Worm (Caenorhabditis elegans): Measurements from ENCODE around the gene cdh-10.

Gene cdh-10

DNA sequence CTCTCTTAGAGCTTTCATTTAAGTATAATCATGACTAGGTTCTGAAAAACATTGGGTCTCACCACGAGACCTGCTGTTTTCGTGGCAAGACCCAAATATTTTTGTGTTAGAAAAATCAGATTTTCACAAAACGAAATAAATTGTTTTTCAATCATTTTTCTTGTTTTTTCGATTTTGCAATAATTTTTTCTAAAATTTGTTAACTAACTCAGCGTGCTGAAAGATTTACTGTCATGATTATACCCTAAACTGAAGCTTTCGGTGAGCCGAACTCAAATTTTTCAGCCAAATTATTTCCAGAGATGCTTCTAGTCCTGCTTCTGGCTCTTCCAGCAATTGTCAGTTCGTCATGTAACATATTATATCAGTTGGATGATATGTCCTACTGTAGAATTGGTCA is 18.8 kb upstream of the cdh-10 start, which contains the start of gene Y69A2AL.2:
Gene Y69A2AL.2, plus strand, starts transcription at position 301 of the 400 bp plus-strand sequence.
- TF ChIP-seq nfyb-1 (GFP tag; IDR thresholded peaks at IDR 0.05) (no peak), K12H6.12 (tag; optimal IDR thresholded peaks at IDR 0.05) (no peak), bed-2 (GFP tag; IDR thresholded peaks at IDR 0.05) (no peak), F23B12.7 (tag; optimal IDR thresholded peaks at IDR 0.05; ENCODE audit: insufficient read depth) (no peak)

DNA sequence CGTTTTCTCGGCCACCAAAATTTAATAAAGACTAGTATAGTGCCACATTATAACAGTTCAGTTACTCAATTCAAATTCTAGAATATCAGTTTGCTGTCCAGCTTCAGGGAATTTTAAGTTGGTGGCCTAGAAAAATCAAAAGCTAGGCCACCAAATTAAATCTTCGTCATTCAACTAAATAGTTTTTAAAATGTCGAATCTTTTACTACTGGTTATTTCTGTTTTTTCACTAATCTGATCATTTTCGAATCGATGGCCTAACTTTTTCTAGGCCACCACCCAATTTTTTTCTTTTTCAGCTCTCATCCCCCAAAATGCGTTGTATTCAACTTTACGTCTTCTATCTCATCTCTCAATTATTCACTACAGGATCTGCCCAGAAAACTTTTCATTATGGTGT is 13.2 kb upstream of the cdh-10 start, which contains the start of gene grd-16:
Gene grd-16, plus strand, starts transcription at position 301 of the 400 bp plus-strand sequence.
- no peak for TF ChIP-seq let-526 (GFP tag; IDR thresholded peaks at IDR 0.05)
- no peak for TF ChIP-seq T26A5.8 (tag; optimal IDR thresholded peaks at IDR 0.05)
- TF ChIP-seq pbrm-1 (GFP tag; IDR thresholded peaks at IDR 0.05) = no peak
- no peak for TF ChIP-seq K12H6.12 (tag; optimal IDR thresholded peaks at IDR 0.05)
- no peak for TF ChIP-seq ceh-100 (GFP tag; IDR thresholded peaks at IDR 0.05)
- TF ChIP-seq zim-3 (tag; optimal IDR thresholded peaks at IDR 0.05) = no peak

DNA sequence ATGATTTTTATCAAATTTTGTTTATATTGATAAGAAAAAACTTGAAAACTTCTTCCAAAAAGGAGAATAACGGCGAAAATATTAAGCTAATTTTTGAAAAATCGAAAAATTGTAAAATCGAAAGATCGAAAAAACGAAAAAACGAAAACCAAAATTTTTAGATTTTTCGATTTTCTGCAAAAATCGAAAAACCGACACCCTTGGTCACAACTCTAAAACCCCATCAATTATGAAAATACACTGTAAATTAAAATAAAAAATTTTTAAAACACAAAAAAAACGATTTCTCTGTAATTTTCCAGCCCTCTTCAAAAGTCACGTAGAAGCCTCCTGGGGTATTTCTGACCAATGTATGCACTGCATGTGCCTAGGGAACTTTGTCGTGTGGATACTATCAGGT is 6.9 kb upstream of the cdh-10 start, which contains the start of gene ilys-1:
Gene ilys-1, plus strand, starts transcription at position 301 of the 400 bp plus-strand sequence.
- TF ChIP-seq ekl-4 (GFP tag; IDR thresholded peaks at IDR 0.05) (no peak), nfya-2 (GFP tag; IDR thresholded peaks at IDR 0.05) (no peak), nhr-179 (tag; optimal IDR thresholded peaks at IDR 0.05) (no peak), snpc-4 (GFP tag; optimal IDR thresholded peaks at IDR 0.05) (no peak), snpc-4 (tag; optimal IDR thresholded peaks at IDR 0.05) (no peak), sdz-38 (tag; optimal IDR thresholded peaks at IDR 0.05) (no peak), unc-130 (GFP tag; optimal IDR thresholded peaks at IDR 0.05) (no peak), lin-40 (tag; optimal IDR thresholded peaks at IDR 0.05) (no peak), dpl-1 (GFP tag; optimal IDR thresholded peaks at IDR 0.05) (no peak), K12H6.12 (tag; optimal IDR thresholded peaks at IDR 0.05) (no peak), let-607 (tag; optimal IDR thresholded peaks at IDR 0.05) (no peak), C17E4.6 (GFP tag; IDR thresholded peaks at IDR 0.05) (no peak), lin-54 (GFP tag; optimal IDR thresholded peaks at IDR 0.05) (no peak), pha-4 (tag; optimal IDR thresholded peaks at IDR 0.05) (no peak), xnd-1 (tag; optimal IDR thresholded peaks at IDR 0.05) (no peak), Y67H2A.10 (GFP tag; conservative IDR thresholded peaks at IDR 0.05) (no peak), ztf-18 (tag; optimal IDR thresholded peaks at IDR 0.05) (no peak), bed-2 (GFP tag; IDR thresholded peaks at IDR 0.05) (no peak)

DNA sequence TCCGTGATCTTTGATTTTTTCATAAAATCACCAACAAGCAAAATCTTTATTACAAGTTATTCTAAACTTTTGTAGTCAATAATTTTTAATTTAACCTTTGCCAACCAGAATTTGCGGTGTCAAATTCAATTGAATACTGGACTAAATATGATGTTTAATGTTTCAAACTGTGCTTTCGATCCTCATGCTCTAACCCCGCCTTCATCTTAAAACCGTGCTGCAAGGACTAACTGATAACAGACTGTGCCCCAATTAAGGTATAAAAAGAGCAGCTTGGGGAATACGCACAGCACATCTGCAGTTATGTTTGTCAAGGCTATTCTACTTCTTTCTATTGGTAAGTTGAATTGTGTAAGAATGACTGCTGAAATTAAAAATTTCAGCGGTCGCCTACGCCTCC is 4.2 kb upstream of the cdh-10 start, which contains the start of gene ilys-2:
Gene ilys-2, plus strand, starts transcription at position 301 of the 400 bp plus-strand sequence.
- no peak for TF ChIP-seq ccch-3 (GFP tag; optimal IDR thresholded peaks at IDR 0.05)
- TF ChIP-seq attf-3 (GFP tag; conservative IDR thresholded peaks at IDR 0.05) = no peak
- TF ChIP-seq pbrm-1 (GFP tag; IDR thresholded peaks at IDR 0.05) = no peak
- no peak for TF ChIP-seq unc-130 (GFP tag; optimal IDR thresholded peaks at IDR 0.05)
- no peak for TF ChIP-seq die-1 (tag; optimal IDR thresholded peaks at IDR 0.05)
- TF ChIP-seq lsy-27 (tag; optimal IDR thresholded peaks at IDR 0.05; ENCODE audit: borderline replicate concordance, insufficient read depth) = no peak
- TF ChIP-seq nhr-27 (tag; optimal IDR thresholded peaks at IDR 0.05) = no peak
- TF ChIP-seq ceh-91 (GFP tag; IDR thresholded peaks at IDR 0.05) = no peak
- no peak for TF ChIP-seq ceh-100 (GFP tag; IDR thresholded peaks at IDR 0.05)
- no peak for TF ChIP-seq nhr-90 (tag; optimal IDR thresholded peaks at IDR 0.05)
- TF ChIP-seq nfya-2 (GFP tag; IDR thresholded peaks at IDR 0.05) = no peak
- no peak for TF ChIP-seq tbp1 (GFP tag; optimal IDR thresholded peaks at IDR 0.05)
- TF ChIP-seq ztf-25 (GFP tag; IDR thresholded peaks at IDR 0.05) = no peak
- no peak for TF ChIP-seq C06A6.2 (GFP tag; conservative IDR thresholded peaks at IDR 0.05)
- no peak for TF ChIP-seq zim-3 (tag; optimal IDR thresholded peaks at IDR 0.05)
- no peak for TF ChIP-seq egl-44 (GFP tag; IDR thresholded peaks at IDR 0.05)
